Fruit fly (Drosophila melanogaster) whole organism, prepupa: Measurements from ENCODE around the gene pyd.

Experiments used
- CG10669 ChIP-seq: fragments of 200-800 bp; sonication (Bioruptor generic); optimal IDR thresholded peaks from 3 replicates; lab custom pipeline; 2018; ENCODE audit warnings: missing biosample characterization, mild to moderate bottlenecking, missing genetic modification characterization, moderate library complexity
- CG11294 ChIP-seq: fragments of 200-800 bp; sonication (Bioruptor generic); IDR thresholded peaks from 2 replicates; pipeline ENCODE4 v1.3.6; 2022; ENCODE audit warnings: missing biosample characterization, missing genetic modification characterization
- CG11762 ChIP-seq: fragments of 200-800 bp; sonication (Bioruptor generic); optimal IDR thresholded peaks from 3 replicates; lab custom pipeline; 2016; ENCODE audit warnings: missing biosample characterization, missing genetic modification characterization; ENCODE audit not compliant: insufficient read depth
- CG11902 ChIP-seq: fragments of 200-800 bp; sonication (Bioruptor generic); optimal IDR thresholded peaks from 3 replicates; lab custom pipeline; 2016; ENCODE audit warnings: missing biosample characterization, missing genetic modification characterization
- CG15336 ChIP-seq: fragments of 200-800 bp; sonication (Bioruptor generic); IDR thresholded peaks from 2 replicates; pipeline ENCODE4 v1.3.6; 2022; ENCODE audit warnings: missing biosample characterization, missing genetic modification characterization
- CG1621 ChIP-seq: fragments of 200-800 bp; sonication (Bioruptor generic); optimal IDR thresholded peaks from 3 replicates; lab custom pipeline; 2018; ENCODE audit warnings: missing biosample characterization, mild to moderate bottlenecking, missing genetic modification characterization
- CG16779 ChIP-seq: fragments of 200-800 bp; sonication (Bioruptor generic); optimal IDR thresholded peaks from 3 replicates; lab custom pipeline; 2017; ENCODE audit warnings: missing biosample characterization, mild to moderate bottlenecking, missing genetic modification characterization
- CG31627 ChIP-seq: fragments of 200-800 bp; sonication (Bioruptor generic); optimal IDR thresholded peaks from 3 replicates; lab custom pipeline; 2016; ENCODE audit warnings: missing biosample characterization, missing genetic modification characterization
- CG32006 ChIP-seq: fragments of 200-800 bp; sonication (Bioruptor generic); optimal IDR thresholded peaks from 3 replicates; lab custom pipeline; 2017; ENCODE audit warnings: missing biosample characterization, mild to moderate bottlenecking, missing genetic modification characterization
- CG34406 ChIP-seq: fragments of 200-800 bp; sonication (Bioruptor generic); optimal IDR thresholded peaks from 3 replicates; lab custom pipeline; 2016; ENCODE audit warnings: missing biosample characterization, missing genetic modification characterization
- CG6276 ChIP-seq: fragments of 200-800 bp; sonication (Bioruptor generic); optimal IDR thresholded peaks from 2 replicates; lab custom pipeline; 2017; ENCODE audit warnings: missing biosample characterization, mild to moderate bottlenecking, missing genetic modification characterization
- CG6808 ChIP-seq: fragments of 200-800 bp; sonication (Bioruptor generic); optimal IDR thresholded peaks from 3 replicates; lab custom pipeline; 2017; ENCODE audit warnings: missing biosample characterization, missing genetic modification characterization, mild to moderate bottlenecking, moderate library complexity, missing genetic modification reagents
- CG6854 ChIP-seq: fragments of 200-800 bp; sonication (Bioruptor generic); optimal IDR thresholded peaks from 2 replicates; lab custom pipeline; 2017; ENCODE audit warnings: missing biosample characterization, mild to moderate bottlenecking, missing genetic modification characterization
- CG7368 ChIP-seq: fragments of 200-800 bp; sonication (Bioruptor generic); optimal IDR thresholded peaks from 3 replicates; lab custom pipeline; 2016; ENCODE audit warnings: missing biosample characterization, missing genetic modification characterization
- CG8119 ChIP-seq: fragments of 200-800 bp; sonication (Bioruptor generic); IDR thresholded peaks from 3 replicates; pipeline ENCODE4 v1.3.6; 2022; ENCODE audit warnings: missing biosample characterization, missing genetic modification characterization
- CG8319 ChIP-seq: fragments of 200-800 bp; sonication (Bioruptor generic); optimal IDR thresholded peaks from 3 replicates; lab custom pipeline; 2016; ENCODE audit warnings: missing biosample characterization, missing genetic modification characterization
- Eip75B ChIP-seq: fragments of 200-800 bp; sonication (Bioruptor generic); optimal IDR thresholded peaks from 3 replicates; lab custom pipeline; 2016; ENCODE audit warnings: missing biosample characterization, missing genetic modification characterization
- Eip78C ChIP-seq: fragments of 200-800 bp; sonication (Bioruptor generic); peaks from one replicate; lab custom pipeline; 2016; ENCODE audit warnings: missing biosample characterization, missing genetic modification characterization
- Ets96B ChIP-seq: fragments of 200-800 bp; optimal IDR thresholded peaks from 2 replicates; lab custom pipeline; 2019; ENCODE audit warnings: missing biosample characterization, mild to moderate bottlenecking, missing genetic modification characterization, moderate library complexity
- Hr38 ChIP-seq: sonication (Bioruptor generic); optimal IDR thresholded peaks from 2 replicates; lab custom pipeline; 2016; ENCODE audit warnings: missing biosample characterization, missing genetic modification characterization
- Hr4 ChIP-seq: fragments of 200-800 bp; sonication (Bioruptor generic); optimal IDR thresholded peaks from 3 replicates; lab custom pipeline; 2016; ENCODE audit warnings: missing biosample characterization, missing genetic modification characterization
- Lpt ChIP-seq: fragments of 200-800 bp; sonication (Bioruptor generic); optimal IDR thresholded peaks from 3 replicates; lab custom pipeline; 2016; ENCODE audit warnings: missing biosample characterization, missing genetic modification characterization
- Met ChIP-seq: fragments of 200-800 bp; sonication (Bioruptor generic); optimal IDR thresholded peaks from 3 replicates; lab custom pipeline; 2016; ENCODE audit warnings: missing biosample characterization, missing genetic modification characterization
- OdsH ChIP-seq: fragments of 200-800 bp; sonication (Bioruptor generic); optimal IDR thresholded peaks from 3 replicates; lab custom pipeline; 2016; ENCODE audit warnings: missing biosample characterization, missing genetic modification characterization
- Smox ChIP-seq: fragments of 200-800 bp; sonication (Bioruptor generic); optimal IDR thresholded peaks from 3 replicates; lab custom pipeline; 2016; ENCODE audit warnings: missing biosample characterization, missing genetic modification characterization
- Sox102F ChIP-seq: fragments of 200-800 bp; sonication (Bioruptor generic); optimal IDR thresholded peaks from 2 replicates; lab custom pipeline; 2016; ENCODE audit warnings: missing biosample characterization, mild to moderate bottlenecking, missing genetic modification characterization
- Sox14 ChIP-seq: fragments of 200-800 bp; sonication (Bioruptor generic); optimal IDR thresholded peaks from 3 replicates; lab custom pipeline; 2016; ENCODE audit warnings: missing biosample characterization, missing genetic modification characterization
- Sox15 ChIP-seq: fragments of 200-800 bp; sonication (Bioruptor generic); optimal IDR thresholded peaks from 3 replicates; lab custom pipeline; 2016; ENCODE audit warnings: missing biosample characterization, missing genetic modification characterization
- achi ChIP-seq: fragments of 200-800 bp; sonication (Bioruptor generic); optimal IDR thresholded peaks from 3 replicates; lab custom pipeline; 2016; ENCODE audit warnings: missing biosample characterization, missing genetic modification characterization
- acj6 ChIP-seq: fragments of 200-800 bp; sonication (Bioruptor generic); optimal IDR thresholded peaks from 3 replicates; lab custom pipeline; 2016; ENCODE audit warnings: missing biosample characterization, missing genetic modification characterization
- dac ChIP-seq: fragments of 200-800 bp; sonication (Bioruptor generic); optimal IDR thresholded peaks from 2 replicates; lab custom pipeline; 2017; ENCODE audit warnings: missing biosample characterization, mild to moderate bottlenecking, missing genetic modification characterization
- dsx ChIP-seq: fragments of 200-800 bp; optimal IDR thresholded peaks from 3 replicates; lab custom pipeline; 2019; ENCODE audit warnings: missing biosample characterization, mild to moderate bottlenecking, missing genetic modification characterization, moderate library complexity; ENCODE audit not compliant: poor library complexity, severe bottlenecking
- eg ChIP-seq: fragments of 200-800 bp; sonication (Bioruptor generic); IDR thresholded peaks from 3 replicates; pipeline ENCODE4 v1.3.6; 2022; ENCODE audit warnings: missing biosample characterization, missing genetic modification characterization
- esn ChIP-seq: fragments of 200-800 bp; sonication (Bioruptor generic); optimal IDR thresholded peaks from 2 replicates; lab custom pipeline; 2016; ENCODE audit warnings: missing biosample characterization, mild to moderate bottlenecking, missing genetic modification characterization, moderate library complexity
- fd59A ChIP-seq: fragments of 200-800 bp; sonication (Bioruptor generic); optimal IDR thresholded peaks from 2 replicates; lab custom pipeline; 2017; ENCODE audit warnings: missing biosample characterization, mild to moderate bottlenecking, missing genetic modification characterization, missing genetic modification reagents
- fd85E ChIP-seq: fragments of 200-800 bp; sonication (Bioruptor generic); optimal IDR thresholded peaks from 3 replicates; lab custom pipeline; 2016; ENCODE audit warnings: missing biosample characterization, missing genetic modification characterization
- fkh ChIP-seq: fragments of 200-800 bp; sonication (Bioruptor generic); optimal IDR thresholded peaks from 3 replicates; lab custom pipeline; 2017; ENCODE audit warnings: missing biosample characterization, mild to moderate bottlenecking, missing genetic modification characterization, moderate library complexity
- lz ChIP-seq: fragments of 200-800 bp; sonication (Bioruptor generic); optimal IDR thresholded peaks from 3 replicates; lab custom pipeline; 2016; ENCODE audit warnings: missing biosample characterization, missing genetic modification characterization
- net ChIP-seq: fragments of 200-800 bp; sonication (Bioruptor generic); optimal IDR thresholded peaks from 3 replicates; lab custom pipeline; 2016; ENCODE audit warnings: missing biosample characterization, missing genetic modification characterization
- pdm3 ChIP-seq: fragments of 200-800 bp; sonication (Bioruptor generic); optimal IDR thresholded peaks from 3 replicates; lab custom pipeline; 2016; ENCODE audit warnings: missing biosample characterization, missing genetic modification characterization
- spab ChIP-seq: fragments of 200-800 bp; sonication (Bioruptor generic); optimal IDR thresholded peaks from 2 replicates; lab custom pipeline; 2017; ENCODE audit warnings: missing biosample characterization, mild to moderate bottlenecking, missing genetic modification characterization, missing genetic modification reagents
- ss ChIP-seq, 2 experiments: fragments of 200-800 bp; sonication (Bioruptor generic); optimal IDR thresholded peaks; 2 replicates in 1 of 2; 3 replicates in 1 of 2; lab custom pipeline; 2017 to 2018; ENCODE audit warnings: mild to moderate bottlenecking in 2 of 2, missing biosample characterization in 2 of 2, missing genetic modification characterization in 2 of 2, moderate library complexity in 1 of 2
- svp ChIP-seq: fragments of 200-800 bp; sonication (Bioruptor generic); peaks from one replicate; lab custom pipeline; 2016; ENCODE audit warnings: missing biosample characterization, missing genetic modification characterization
- topi ChIP-seq: fragments of 200-800 bp; sonication (Bioruptor generic); optimal IDR thresholded peaks from 3 replicates; lab custom pipeline; 2016; ENCODE audit warnings: missing biosample characterization, missing genetic modification characterization
- vri ChIP-seq: fragments of 200-800 bp; sonication (Bioruptor generic); optimal IDR thresholded peaks from 3 replicates; lab custom pipeline; 2016; ENCODE audit warnings: missing biosample characterization, mild to moderate bottlenecking, missing genetic modification characterization

Gene pyd

dm6 chr3R:8915537-8916332 lies 16.0 kb downstream of the pyd start:
- TF ChIP-seq CG15336 (GFP tag; lab: Robert Waterston, UW): peak; percentile 35; the same call in 1 of the 2 replicates
- TF ChIP-seq CG8319 (GFP tag; lab: Kevin White, UChicago): no peak
- TF ChIP-seq Eip78C (GFP tag; lab: Kevin White, UChicago): peak; percentile 10
- TF ChIP-seq Hr38 (GFP tag; lab: Kevin White, UChicago): no peak
- TF ChIP-seq fd85E (GFP tag; lab: Kevin White, UChicago): no peak
- TF ChIP-seq eg: peak; percentile 50; the same call in 1 of the 3 replicates
- no peak for TF ChIP-seq CG10669 (GFP tag; lab: Kevin White, UChicago)
- peak; percentile 25 for TF ChIP-seq CG6276
- no peak for TF ChIP-seq CG34406
- TF ChIP-seq CG8119 (GFP tag; lab: Robert Waterston, UW): peak; percentile 38; the same call in 1 of the 3 replicates
- no peak for TF ChIP-seq CG32006 (GFP tag; lab: Kevin White, UChicago)
- TF ChIP-seq dsx: no peak
- no peak for TF ChIP-seq Sox102F

DNA sequence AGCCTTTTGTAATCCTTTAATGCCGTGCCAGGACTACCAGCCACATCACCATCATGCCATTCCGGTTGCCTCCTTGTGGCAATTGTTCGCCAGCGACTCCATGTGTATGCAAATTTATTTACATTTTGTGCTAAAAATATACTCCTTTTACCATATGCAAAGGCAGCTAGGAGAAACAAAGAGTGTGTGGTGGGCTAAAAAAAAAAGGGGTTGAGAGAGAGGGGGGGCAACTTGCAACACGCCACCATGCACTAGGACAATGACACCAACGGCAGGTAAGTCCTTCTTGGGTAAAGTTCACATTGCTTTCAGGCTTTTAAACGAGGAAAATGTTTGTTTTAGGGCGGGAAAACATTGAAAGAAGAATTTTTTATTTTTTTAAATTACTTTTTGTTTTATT lies 16.8 kb downstream of the pyd start:
- TF ChIP-seq ss (GFP tag; optimal IDR thresholded peaks at IDR 0.05; lab: Kevin White, UChicago) (peak; percentile 7 to 73), CG16779 (tag; lab: Kevin White, UChicago) (no peak)

DNA sequence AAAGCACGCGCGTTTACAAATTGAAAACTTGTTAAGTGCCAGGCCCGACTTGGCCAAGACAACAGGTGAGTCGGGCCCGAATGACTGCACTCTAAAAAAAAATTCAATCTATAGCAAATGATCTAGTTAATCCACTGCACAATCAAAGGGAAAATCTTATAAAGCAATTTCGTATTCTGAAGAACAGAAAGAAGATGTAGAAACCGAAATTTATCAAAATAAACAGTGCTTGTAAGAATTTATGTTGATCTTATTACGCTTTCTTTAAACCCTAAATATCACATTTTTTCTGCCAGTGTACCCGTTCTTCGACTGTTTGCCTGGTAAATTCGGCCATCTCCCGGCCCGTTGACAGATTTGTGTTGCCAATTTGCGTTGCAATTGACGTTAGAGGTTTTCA lies 35.0 kb downstream of the pyd start:
- TF ChIP-seq fd59A (peak; percentile 29), CG10669 (GFP tag; lab: Kevin White, UChicago) (peak; percentile 34), achi (GFP tag; lab: Kevin White, UChicago) (peak; percentile 72), esn (peak; percentile 75), Met (GFP tag; lab: Kevin White, UChicago) (peak; percentile 76), dac (peak; percentile 59), CG6808 (GFP tag; lab: Kevin White, UChicago) (peak; percentile 36), Eip75B (GFP tag; lab: Kevin White, UChicago) (peak; percentile 62), eg (peak; percentile 80), dsx (peak; percentile 17), acj6 (GFP tag; lab: Kevin White, UChicago) (peak; percentile 62), net (GFP tag; lab: Kevin White, UChicago) (peak; percentile 77), fkh (GFP tag; lab: Kevin White, UChicago) (peak; percentile 1), CG8119 (GFP tag; lab: Robert Waterston, UW) (peak; percentile 86), Hr4 (peak; percentile 85), lz (GFP tag; lab: Kevin White, UChicago) (peak; percentile 68), CG34406 (peak; percentile 60), CG8319 (GFP tag; lab: Kevin White, UChicago) (no peak), CG11902 (peak; percentile 39), svp (GFP tag; lab: Kevin White, UChicago) (peak; percentile 78), Sox15 (GFP tag; lab: Kevin White, UChicago) (peak; percentile 12), Lpt (GFP tag; lab: Kevin White, UChicago) (peak; percentile 76), OdsH (GFP tag; lab: Kevin White, UChicago) (peak; percentile 74), vri (GFP tag; lab: Kevin White, UChicago) (peak; percentile 54), CG7368 (GFP tag; lab: Kevin White, UChicago) (peak; percentile 47), Sox14 (peak; percentile 69), CG6276 (peak; percentile 81), Ets96B (tag; lab: Kevin White, UChicago) (peak; percentile 25), CG11294 (peak; percentile 62), Hr38 (GFP tag; lab: Kevin White, UChicago) (no peak), Sox102F (peak; percentile 75), CG31627 (peak; percentile 66), pdm3 (GFP tag; lab: Kevin White, UChicago) (peak; percentile 71), CG1621 (tag; lab: Kevin White, UChicago) (peak; percentile 8), CG11762 (peak; percentile 45), CG6854 (GFP tag; lab: Kevin White, UChicago) (no peak), CG16779 (tag; lab: Kevin White, UChicago) (peak; percentile 19), spab (GFP tag; lab: Kevin White, UChicago) (peak; percentile 2), topi (GFP tag; lab: Kevin White, UChicago) (peak; percentile 69), Smox (GFP tag; lab: Kevin White, UChicago) (peak; percentile 59)
